Worm (Caenorhabditis elegans): ENCODE results near the gene qdpr-1.

DNA sequence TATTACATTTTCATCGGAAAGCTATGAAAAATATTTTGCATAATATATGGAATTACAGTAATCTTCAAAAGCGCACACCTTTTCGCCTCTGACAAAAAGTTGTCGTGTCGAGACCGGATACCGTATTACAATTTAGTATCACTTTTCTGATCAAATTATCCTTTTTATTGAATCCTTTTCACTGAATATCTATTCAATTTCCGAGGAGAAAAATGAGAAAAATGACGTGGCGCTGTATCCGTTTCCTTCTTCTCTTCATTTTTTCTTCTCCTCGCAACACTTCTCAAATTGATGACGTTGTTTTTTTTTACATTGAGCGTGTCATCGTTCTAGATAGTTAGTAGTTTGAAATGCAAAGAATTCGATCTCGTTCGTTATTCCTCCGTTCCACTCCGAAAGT lies 42.7 kb upstream of the qdpr-1 start:
- TF ChIP-seq skn-1 (tag; optimal IDR thresholded peaks at IDR 0.05), result no peak
- TF ChIP-seq ceh-82 (tag; optimal IDR thresholded peaks at IDR 0.05), result no peak
